Worm (Caenorhabditis elegans) whole organism, L4 larva: ENCODE measurements around the gene dhs-30.

Experiments
- R02D3.7 ChIP-seq: fragments of 150-350 bp; sonication (generic microtip); optimal IDR thresholded peaks from 3 replicates; lab custom pipeline; 2014; ENCODE audit warnings: missing biosample characterization, missing genetic modification characterization
- Y105C5A.15 ChIP-seq: fragments of 200-800 bp; sonication (Bioruptor generic); IDR thresholded peaks from 2 replicates; pipeline ENCODE4 v1.3.6; 2022; ENCODE audit warnings: missing genetic modification characterization, missing compliant biosample characterization
- ZK337.2 ChIP-seq: fragments of 200-800 bp; sonication (Bioruptor generic); IDR thresholded peaks from 2 replicates; pipeline ENCODE4 v1.3.6; 2022; ENCODE audit warnings: missing genetic modification reagents, missing genetic modification characterization, missing compliant biosample characterization
- ZK546.5 ChIP-seq, 2 experiments: sonication (generic microtip); optimal IDR thresholded peaks; 2 replicates each; lab custom pipeline; 2017; ENCODE audit warnings: missing biosample characterization in 2 of 2, missing genetic modification characterization in 2 of 2
- aha-1 ChIP-seq: fragments of 150-350 bp; peaks from one replicate; lab custom pipeline; 2014; ENCODE audit warnings: missing biosample characterization, missing genetic modification characterization
- aly-2 ChIP-seq: sonication (generic microtip); optimal IDR thresholded peaks from 2 replicates; lab custom pipeline; 2018; ENCODE audit warnings: missing biosample characterization, missing genetic modification characterization
- arid-1 ChIP-seq: fragments of 200-800 bp; sonication (Bioruptor generic); conservative IDR thresholded peaks from 2 replicates; pipeline ENCODE4 v1.3.6; 2022; ENCODE audit warnings: missing genetic modification reagents, missing genetic modification characterization, missing compliant biosample characterization
- ceh-20 ChIP-seq: fragments of 200-800 bp; sonication (Bioruptor generic); IDR thresholded peaks from 2 replicates; pipeline ENCODE4 v1.3.6; 2022; ENCODE audit warnings: missing genetic modification reagents, missing genetic modification characterization, missing compliant biosample characterization
- ceh-32 ChIP-seq: sonication (generic microtip); optimal IDR thresholded peaks from 2 replicates; lab custom pipeline; 2016; ENCODE audit warnings: mild to moderate bottlenecking, missing genetic modification characterization, missing compliant biosample characterization; ENCODE audit not compliant: poor library complexity
- ceh-44 ChIP-seq: fragments of 200-800 bp; sonication (Bioruptor generic); IDR thresholded peaks from 2 replicates; pipeline ENCODE4 v1.3.6; 2022; ENCODE audit warnings: missing genetic modification reagents, missing genetic modification characterization, missing compliant biosample characterization
- ceh-82 ChIP-seq: sonication (generic microtip); optimal IDR thresholded peaks from 2 replicates; lab custom pipeline; 2017; ENCODE audit warnings: missing biosample characterization, missing genetic modification characterization
- ctbp-1 ChIP-seq: fragments of 200-800 bp; sonication (Bioruptor generic); IDR thresholded peaks from 2 replicates; pipeline ENCODE4 v1.3.6; 2022; ENCODE audit warnings: missing genetic modification reagents, missing genetic modification characterization, missing compliant biosample characterization
- daf-16 ChIP-seq, 3 experiments: sonication (generic microtip); optimal IDR thresholded peaks; 2 replicates each; lab custom pipeline; 2016 to 2017; ENCODE audit warnings: missing genetic modification characterization in 3 of 3, missing genetic modification reagents in 3 of 3, mild to moderate bottlenecking in 2 of 3, missing compliant biosample characterization in 2 of 3, missing biosample characterization in 1 of 3, moderate library complexity in 1 of 3
- daf-19 ChIP-seq: fragments of 200-800 bp; sonication (Bioruptor generic); conservative IDR thresholded peaks from 2 replicates; pipeline ENCODE4 v1.3.6; 2022; ENCODE audit warnings: missing genetic modification characterization, missing compliant biosample characterization
- dmd-6 ChIP-seq: fragments of 200-800 bp; sonication (Bioruptor generic); IDR thresholded peaks from 2 replicates; pipeline ENCODE4 v1.3.6; 2022; ENCODE audit warnings: missing genetic modification reagents, missing genetic modification characterization, missing compliant biosample characterization
- dmd-8 ChIP-seq: fragments of 200-800 bp; sonication (Bioruptor generic); IDR thresholded peaks from 2 replicates; pipeline ENCODE4 v1.3.6; 2022; ENCODE audit warnings: missing genetic modification characterization, missing compliant biosample characterization
- dpl-1 ChIP-seq: fragments of 150-350 bp; optimal IDR thresholded peaks from 2 replicates; lab custom pipeline; 2014; ENCODE audit warnings: missing biosample characterization, missing genetic modification reagents, missing genetic modification characterization
- dve-1 ChIP-seq: sonication (generic microtip); optimal IDR thresholded peaks from 2 replicates; lab custom pipeline; 2017; ENCODE audit warnings: antibody characterized with exemption, mild to moderate bottlenecking, missing genetic modification characterization, missing compliant biosample characterization; ENCODE audit not compliant: insufficient read depth
- fkh-10 ChIP-seq: fragments of 150-350 bp; optimal IDR thresholded peaks from 2 replicates; lab custom pipeline; 2014; ENCODE audit warnings: missing biosample characterization, missing genetic modification reagents, missing genetic modification characterization
- hif-1 ChIP-seq, 2 experiments: sonication (generic microtip); optimal IDR thresholded peaks; 2 replicates each; lab custom pipeline; 2016 to 2017; ENCODE audit warnings: missing compliant biosample characterization in 2 of 2, missing genetic modification characterization in 2 of 2, missing genetic modification reagents in 2 of 2, missing genotype in 2 of 2, mild to moderate bottlenecking in 1 of 2
- hlh-11 ChIP-seq: fragments of 200-800 bp; sonication (Bioruptor generic); optimal IDR thresholded peaks from 2 replicates; lab custom pipeline; 2018; ENCODE audit warnings: mild to moderate bottlenecking, missing genetic modification characterization, missing compliant biosample characterization
- hlh-30 ChIP-seq: sonication (generic microtip); optimal IDR thresholded peaks from 2 replicates; lab custom pipeline; 2017; ENCODE audit warnings: antibody characterized with exemption, mild to moderate bottlenecking, missing genetic modification characterization, missing compliant biosample characterization; ENCODE audit not compliant: insufficient read depth
- hmg-1.1 ChIP-seq: fragments of 200-800 bp; sonication (Bioruptor generic); IDR thresholded peaks from 2 replicates; pipeline ENCODE4 v1.3.6; 2022; ENCODE audit warnings: missing genetic modification reagents, missing genetic modification characterization, missing compliant biosample characterization
- lim-7 ChIP-seq: fragments of 200-800 bp; sonication (Bioruptor generic); IDR thresholded peaks from 2 replicates; pipeline ENCODE4 v1.3.6; 2022; ENCODE audit warnings: missing genetic modification characterization, missing compliant biosample characterization
- lin-13 ChIP-seq: fragments of 150-350 bp; optimal IDR thresholded peaks from 2 replicates; lab custom pipeline; 2014; ENCODE audit warnings: missing biosample characterization, missing genetic modification reagents, missing genetic modification characterization
- lin-15B ChIP-seq: fragments of 150-350 bp; sonication (generic microtip); optimal IDR thresholded peaks from 3 replicates; lab custom pipeline; 2014; ENCODE audit warnings: missing biosample characterization, missing genetic modification characterization
- lir-3 ChIP-seq: sonication (generic microtip); optimal IDR thresholded peaks from 2 replicates; lab custom pipeline; 2016; ENCODE audit warnings: mild to moderate bottlenecking, missing genetic modification characterization, missing compliant biosample characterization
- madf-9 ChIP-seq: fragments of 200-800 bp; sonication (Bioruptor generic); conservative IDR thresholded peaks from 2 replicates; pipeline ENCODE4 v1.3.6; 2022; ENCODE audit warnings: missing genetic modification reagents, missing genetic modification characterization, missing compliant biosample characterization
- mdl-1 ChIP-seq, 2 experiments: fragments of 150-350 bp in 1 of 2; sonication (generic microtip) in 1 of 2; optimal IDR thresholded peaks; 2 replicates each; lab custom pipeline; 2014 to 2017; ENCODE audit warnings: missing biosample characterization in 2 of 2, missing genetic modification characterization in 2 of 2
- mes-2 ChIP-seq: sonication (generic microtip); optimal IDR thresholded peaks from 2 replicates; lab custom pipeline; 2016; ENCODE audit warnings: missing genotype, mild to moderate bottlenecking, missing genetic modification characterization, missing compliant biosample characterization; ENCODE audit not compliant: poor library complexity, severe bottlenecking
- mxl-2 ChIP-seq: fragments of 200-800 bp; sonication (Bioruptor generic); conservative IDR thresholded peaks from 2 replicates; pipeline ENCODE4 v1.3.6; 2022; ENCODE audit warnings: missing genetic modification reagents, missing genetic modification characterization, missing compliant biosample characterization
- nhr-10 ChIP-seq: fragments of 150-350 bp; optimal IDR thresholded peaks from 2 replicates; lab custom pipeline; 2014; ENCODE audit warnings: missing biosample characterization, missing genetic modification characterization
- nhr-111 ChIP-seq: fragments of 200-800 bp; sonication (Bioruptor generic); optimal IDR thresholded peaks from 2 replicates; lab custom pipeline; 2018; ENCODE audit warnings: mild to moderate bottlenecking, missing genetic modification characterization, missing compliant biosample characterization
- nhr-28 ChIP-seq: fragments of 150-350 bp; optimal IDR thresholded peaks from 2 replicates; lab custom pipeline; 2014; ENCODE audit warnings: missing biosample characterization, missing genetic modification characterization
- nhr-42 ChIP-seq: fragments of 200-800 bp; sonication (Bioruptor generic); IDR thresholded peaks from 2 replicates; pipeline ENCODE4 v1.3.6; 2022; ENCODE audit warnings: missing genetic modification characterization, missing compliant biosample characterization
- nhr-48 ChIP-seq: sonication (generic microtip); optimal IDR thresholded peaks from 2 replicates; lab custom pipeline; 2016; ENCODE audit warnings: mild to moderate bottlenecking, missing genetic modification characterization, missing compliant biosample characterization
- nhr-77 ChIP-seq: fragments of 150-350 bp; optimal IDR thresholded peaks from 2 replicates; lab custom pipeline; 2014; ENCODE audit warnings: missing biosample characterization, missing genetic modification characterization
- pha-4 ChIP-seq, 2 experiments: fragments of 150-350 bp in 1 of 2; fragments of 200-800 bp in 1 of 2; sonication (Bioruptor generic) in 1 of 2; IDR thresholded peaks in 1 of 2; optimal IDR thresholded peaks in 1 of 2; 2 replicates each; pipeline versions ENCODE4 v1.3.6 to Lab custom; 2014 to 2022; ENCODE audit warnings: missing genetic modification characterization in 2 of 2, missing genetic modification reagents in 2 of 2, missing biosample characterization in 1 of 2, missing compliant biosample characterization in 1 of 2
- pqm-1 ChIP-seq: sonication (generic microtip); optimal IDR thresholded peaks from 2 replicates; lab custom pipeline; 2017; ENCODE audit warnings: missing biosample characterization, missing genetic modification characterization
- rbr-2 ChIP-seq: sonication (generic microtip); optimal IDR thresholded peaks from 2 replicates; lab custom pipeline; 2016; ENCODE audit warnings: missing genotype, missing genetic modification characterization, missing compliant biosample characterization
- saeg-2 ChIP-seq: fragments of 200-800 bp; sonication (Bioruptor generic); IDR thresholded peaks from 2 replicates; pipeline ENCODE4 v1.3.6; 2022; ENCODE audit warnings: missing genetic modification reagents, missing genetic modification characterization, missing compliant biosample characterization
- set-16 ChIP-seq: fragments of 200-800 bp; sonication (Bioruptor generic); IDR thresholded peaks from 2 replicates; pipeline ENCODE4 v1.3.6; 2022; ENCODE audit warnings: missing genetic modification reagents, missing genetic modification characterization, missing compliant biosample characterization
- spr-1 ChIP-seq: sonication (generic microtip); optimal IDR thresholded peaks from 2 replicates; lab custom pipeline; 2016; ENCODE audit warnings: mild to moderate bottlenecking, missing genetic modification characterization, missing compliant biosample characterization
- tag-97 ChIP-seq: fragments of 200-800 bp; sonication (Bioruptor generic); IDR thresholded peaks from 2 replicates; pipeline ENCODE4 v1.3.6; 2022; ENCODE audit warnings: missing genetic modification characterization, missing compliant biosample characterization
- unc-62 ChIP-seq, 3 experiments: fragments of 150-350 bp in 1 of 3; sonication (generic microtip); optimal IDR thresholded peaks in 2 of 3; peaks in 1 of 3; 1 replicate in 1 of 3; 2 replicates in 2 of 3; lab custom pipeline; 2014 to 2017; ENCODE audit warnings: missing biosample characterization in 3 of 3, missing genetic modification characterization in 3 of 3, missing genetic modification reagents in 3 of 3, missing genotype in 1 of 3
- zag-1 ChIP-seq: fragments of 150-350 bp; optimal IDR thresholded peaks from 2 replicates; lab custom pipeline; 2014; ENCODE audit warnings: missing biosample characterization, missing genetic modification characterization

Gene dhs-30

DNA sequence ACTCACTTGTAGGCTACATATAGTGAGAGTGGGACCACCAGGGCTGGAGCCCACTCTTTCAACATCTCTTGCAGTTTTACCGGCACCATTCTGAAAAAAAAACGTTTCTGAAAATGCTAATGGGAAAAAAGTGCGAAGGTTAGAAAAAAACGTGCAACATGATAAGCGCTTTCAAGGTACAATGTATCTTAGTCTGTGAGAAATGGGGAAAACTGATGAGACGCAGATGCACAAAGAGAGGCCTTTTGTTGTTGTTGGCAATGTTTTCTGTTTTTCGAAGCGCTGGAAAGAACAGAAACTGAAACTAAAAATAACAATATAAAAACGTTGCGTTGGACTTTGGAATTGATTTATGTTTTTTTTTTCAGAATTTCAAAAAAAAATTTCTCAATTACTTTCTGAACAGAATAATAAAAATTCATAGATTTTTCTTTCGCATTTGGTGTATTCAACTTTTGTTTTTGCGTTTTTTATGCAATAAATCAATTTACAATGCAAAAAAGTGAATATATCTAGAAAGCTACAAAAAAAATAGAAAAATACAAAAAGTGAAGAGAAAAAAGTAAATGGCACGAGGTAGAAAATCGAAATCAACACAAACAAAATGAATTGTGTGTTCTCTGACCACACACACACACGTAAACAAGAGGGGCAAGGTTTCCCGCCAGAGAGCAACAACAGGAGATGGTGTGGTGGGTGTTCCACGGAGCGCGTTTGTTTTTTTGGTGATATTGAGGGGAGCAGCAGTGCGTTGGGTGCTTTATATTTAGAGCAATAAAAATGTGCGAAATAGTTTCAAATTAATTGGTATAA lies at the start of gene dhs-30:
TSS of gene dhs-30 (minus strand) at position 90 of the 813 bp plus-strand sequence.
- TF ChIP-seq nhr-77 (peak; percentile 31), hlh-30 (tag; lab: Kevin White, UChicago) (peak; percentile 43), aha-1 (tag; lab: Kevin White, UChicago) (peak; percentile 54), nhr-28 (peak; percentile 52), unc-62 (GFP tag; optimal IDR thresholded peaks at IDR 0.05 in 1 of 2; lab: Kevin White, UChicago) (peak in 1 of 2 experiments; percentile 87), unc-62 (tag; optimal IDR thresholded peaks at IDR 0.05; lab: Kevin White, UChicago) (no peak), dmd-6 (GFP tag; lab: Robert Waterston, UW) (peak; percentile 44), dve-1 (tag; lab: Kevin White, UChicago) (peak; percentile 28), hif-1 (tag; optimal IDR thresholded peaks at IDR 0.05; lab: Kevin White, UChicago) (peak in 1 of 2 experiments; percentile 3), fkh-10 (GFP tag; lab: Kevin White, UChicago) (peak; percentile 4), rbr-2 (tag; lab: Kevin White, UChicago) (no peak), mdl-1 (tag; optimal IDR thresholded peaks at IDR 0.05; lab: Kevin White, UChicago) (peak in 1 of 2 experiments; percentile 57), ZK546.5 (tag; optimal IDR thresholded peaks at IDR 0.05; lab: Kevin White, UChicago) (no peak), hlh-11 (tag; lab: Kevin White, UChicago) (peak; percentile 8), mes-2 (peak; percentile 20), dpl-1 (GFP tag; lab: Kevin White, UChicago) (no peak), daf-16 (GFP tag; optimal IDR thresholded peaks at IDR 0.05; lab: Kevin White, UChicago) (peak in 1 of 2 experiments; percentile 80), daf-16 (tag; optimal IDR thresholded peaks at IDR 0.05; lab: Kevin White, UChicago) (peak; percentile 98), ctbp-1 (GFP tag; lab: Robert Waterston, UW) (no peak)

DNA sequence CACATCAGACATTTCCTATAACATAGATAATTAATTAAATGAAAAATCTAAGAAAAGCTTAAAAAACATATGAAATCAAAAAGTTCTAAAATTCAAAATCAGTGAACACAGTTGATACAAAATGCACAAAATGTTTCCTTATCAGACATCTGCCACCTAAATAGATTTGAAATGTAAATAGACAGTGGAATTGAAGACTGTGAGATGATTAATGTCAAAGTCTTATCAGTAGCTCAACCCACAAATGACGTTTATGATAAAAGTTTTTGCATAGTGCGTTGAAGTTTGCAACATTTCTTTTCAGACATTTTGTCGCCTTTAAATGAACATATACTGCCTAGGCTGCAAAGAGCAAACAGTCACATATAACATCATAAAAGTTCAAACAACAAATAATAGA lies 21.1 kb upstream of the dhs-30 start, which contains the start of gene Y40C7B.4:
TSS of gene Y40C7B.4 (minus strand) at position 19 of the 400 bp plus-strand sequence.
- TF ChIP-seq Y105C5A.15 (GFP tag; lab: Robert Waterston, UW), result no peak
- no peak for TF ChIP-seq set-16
- no peak for TF ChIP-seq nhr-111 (GFP tag; lab: Kevin White, UChicago)
- TF ChIP-seq tag-97 (GFP tag; lab: Robert Waterston, UW), result no peak
- TF ChIP-seq lir-3 (tag; lab: Kevin White, UChicago), result no peak
- TF ChIP-seq spr-1 (tag; lab: Kevin White, UChicago), result no peak
- TF ChIP-seq ceh-44 (GFP tag; lab: Robert Waterston, UW), result no peak
- no peak for TF ChIP-seq ZK337.2 (GFP tag; lab: Robert Waterston, UW)
- no peak for TF ChIP-seq mxl-2 (GFP tag; lab: Robert Waterston, UW)
- no peak for TF ChIP-seq lin-15B (tag; lab: Kevin White, UChicago)
- TF ChIP-seq nhr-10 (tag; lab: Kevin White, UChicago), result no peak
- no peak for TF ChIP-seq zag-1 (tag; lab: Kevin White, UChicago)
- TF ChIP-seq aha-1 (tag; lab: Kevin White, UChicago), result no peak
- no peak for TF ChIP-seq hmg-1.1
- TF ChIP-seq dve-1 (tag; lab: Kevin White, UChicago), result peak; percentile 74
- TF ChIP-seq ceh-82 (tag; lab: Kevin White, UChicago), result no peak
- no peak for TF ChIP-seq dmd-8 (GFP tag; lab: Robert Waterston, UW)
- TF ChIP-seq lin-13 (GFP tag; lab: Kevin White, UChicago), result no peak
- no peak for TF ChIP-seq saeg-2 (GFP tag; lab: Robert Waterston, UW)
- no peak for TF ChIP-seq daf-19 (GFP tag; lab: Robert Waterston, UW)
- TF ChIP-seq lim-7 (GFP tag; lab: Robert Waterston, UW), result no peak
- TF ChIP-seq nhr-42 (GFP tag; lab: Robert Waterston, UW), result no peak
- TF ChIP-seq R02D3.7 (tag; lab: Kevin White, UChicago), result no peak
- no peak for TF ChIP-seq ctbp-1 (GFP tag; lab: Robert Waterston, UW)
- peak; percentile 86 for TF ChIP-seq pqm-1 (tag; lab: Kevin White, UChicago)
- TF ChIP-seq nhr-48 (tag; lab: Kevin White, UChicago), result peak; percentile 46
- no peak for TF ChIP-seq ceh-32 (tag; lab: Kevin White, UChicago)
- no peak for TF ChIP-seq madf-9 (GFP tag; lab: Robert Waterston, UW)
- peak; percentile 42; the same call in 1 of the 2 replicates for TF ChIP-seq pha-4 (GFP tag; IDR thresholded peaks at IDR 0.05; lab: Robert Waterston, UW)
- no peak for TF ChIP-seq pha-4 (tag; optimal IDR thresholded peaks at IDR 0.05; lab: Kevin White, UChicago)
- TF ChIP-seq aly-2 (tag; lab: Kevin White, UChicago), result no peak
- no peak for TF ChIP-seq ceh-20 (GFP tag; lab: Robert Waterston, UW)
- no peak for TF ChIP-seq ZK546.5 (tag; optimal IDR thresholded peaks at IDR 0.05; lab: Kevin White, UChicago)
- no peak for TF ChIP-seq arid-1 (GFP tag; lab: Robert Waterston, UW)
